Fruit fly (Drosophila melanogaster) whole organism, embryonic: ENCODE data around the gene Mlc2.
A peak's percentile ranks its signal among the peaks of the same experiment; 100 is the strongest.

Source experiments
- ATbp ChIP-seq: fragments of 200-800 bp; sonication (Bioruptor generic); optimal IDR thresholded peaks from 2 replicates; lab custom pipeline; 2017; ENCODE audit warnings: missing biosample characterization, mild to moderate bottlenecking, missing genetic modification characterization, missing genetic modification reagents
- Ada2b ChIP-seq: fragments of 200-800 bp; sonication (Bioruptor generic); IDR thresholded peaks from 2 replicates; pipeline ENCODE4 v1.3.6; 2022; ENCODE audit warnings: missing biosample characterization, missing genetic modification characterization
- Atf-2 ChIP-seq: fragments of 200-800 bp; sonication (Bioruptor generic); optimal IDR thresholded peaks from 2 replicates; lab custom pipeline; 2016; ENCODE audit warnings: missing biosample characterization, missing genetic modification characterization
- Atf3 ChIP-seq: fragments of 200-800 bp; sonication (Bioruptor generic); optimal IDR thresholded peaks from 3 replicates; lab custom pipeline; 2016; ENCODE audit warnings: missing biosample characterization, missing genetic modification characterization
- B-H2 ChIP-seq: fragments of 200-800 bp; sonication (Bioruptor generic); optimal IDR thresholded peaks from 2 replicates; lab custom pipeline; 2018; ENCODE audit warnings: missing biosample characterization, mild to moderate bottlenecking, missing genetic modification characterization
- Bgb ChIP-seq: fragments of 200-800 bp; sonication (Bioruptor generic); IDR thresholded peaks from 2 replicates; pipeline ENCODE4 v1.3.6; 2022; ENCODE audit warnings: missing biosample characterization, missing genetic modification characterization; ENCODE audit not compliant: partially characterized antibody
- CG10366 ChIP-seq: fragments of 200-800 bp; sonication (Bioruptor generic); IDR thresholded peaks from 2 replicates; pipeline ENCODE4 v1.3.6; 2022; ENCODE audit warnings: missing biosample characterization, missing genetic modification characterization
- CG12299 ChIP-seq: fragments of 200-800 bp; sonication (Bioruptor generic); optimal IDR thresholded peaks from 2 replicates; lab custom pipeline; 2018; ENCODE audit warnings: missing biosample characterization, mild to moderate bottlenecking, missing genetic modification characterization
- CG1233 ChIP-seq: fragments of 200-800 bp; sonication (Bioruptor generic); optimal IDR thresholded peaks from 4 replicates; lab custom pipeline; 2018; ENCODE audit warnings: missing biosample characterization, mild to moderate bottlenecking, missing genetic modification characterization
- CG13424 ChIP-seq: fragments of 200-800 bp; sonication (Bioruptor generic); optimal IDR thresholded peaks from 2 replicates; lab custom pipeline; 2019; ENCODE audit warnings: missing biosample characterization, mild to moderate bottlenecking, missing genetic modification characterization, moderate library complexity
- CG17361 ChIP-seq: fragments of 200-800 bp; sonication (Bioruptor generic); IDR thresholded peaks from 3 replicates; pipeline ENCODE4 v1.3.6; 2022; ENCODE audit warnings: missing biosample characterization, missing genetic modification characterization
- CG2202 ChIP-seq: fragments of 200-800 bp; sonication (Bioruptor generic); optimal IDR thresholded peaks from 2 replicates; lab custom pipeline; 2018; ENCODE audit warnings: missing biosample characterization, mild to moderate bottlenecking, missing genetic modification characterization
- CG33213 ChIP-seq: fragments of 200-800 bp; sonication (Bioruptor generic); optimal IDR thresholded peaks from 3 replicates; lab custom pipeline; 2016; ENCODE audit warnings: missing biosample characterization, missing genetic modification characterization
- CG33557 ChIP-seq: fragments of 200-800 bp; sonication (Bioruptor generic); optimal IDR thresholded peaks from 2 replicates; lab custom pipeline; 2019; ENCODE audit warnings: missing biosample characterization, mild to moderate bottlenecking, missing genetic modification characterization, moderate library complexity
- CG7372 ChIP-seq: fragments of 200-800 bp; sonication (Bioruptor generic); IDR thresholded peaks from 2 replicates; pipeline ENCODE4 v1.3.6; 2022; ENCODE audit warnings: missing biosample characterization, missing genetic modification characterization
- CG8281 ChIP-seq: fragments of 200-800 bp; sonication (Bioruptor generic); optimal IDR thresholded peaks from 2 replicates; lab custom pipeline; 2018; ENCODE audit warnings: missing biosample characterization, mild to moderate bottlenecking, missing genetic modification characterization, moderate library complexity
- CG8924 ChIP-seq: fragments of 200-800 bp; optimal IDR thresholded peaks from 3 replicates; lab custom pipeline; 2019; ENCODE audit warnings: missing biosample characterization, mild to moderate bottlenecking, missing genetic modification characterization, moderate library complexity
- CG9727 ChIP-seq: fragments of 200-800 bp; sonication (Bioruptor generic); optimal IDR thresholded peaks from 3 replicates; lab custom pipeline; 2017; ENCODE audit warnings: missing biosample characterization, mild to moderate bottlenecking, missing genetic modification characterization
- Camta ChIP-seq: fragments of 200-800 bp; sonication (Bioruptor generic); optimal IDR thresholded peaks from 2 replicates; lab custom pipeline; 2016; ENCODE audit warnings: missing biosample characterization, missing genetic modification characterization
- Dref ChIP-seq: fragments of 200-800 bp; sonication (Bioruptor generic); IDR thresholded peaks from 2 replicates; pipeline ENCODE4 v1.3.6; 2022; ENCODE audit warnings: missing biosample characterization, missing genetic modification characterization
- Mad ChIP-seq: fragments of 200-800 bp; sonication (Bioruptor generic); optimal IDR thresholded peaks from 2 replicates; lab custom pipeline; 2016; ENCODE audit warnings: missing biosample characterization, missing genetic modification characterization
- Mrtf ChIP-seq: fragments of 200-800 bp; sonication (Bioruptor generic); IDR thresholded peaks from 3 replicates; pipeline ENCODE4 v1.3.6; 2022; ENCODE audit warnings: missing biosample characterization, missing genetic modification characterization
- NFAT ChIP-seq: fragments of 200-800 bp; sonication (Bioruptor generic); IDR thresholded peaks from 2 replicates; pipeline ENCODE4 v1.3.6; 2022; ENCODE audit warnings: missing biosample characterization, missing genetic modification characterization
- Nf-YA ChIP-seq: fragments of 200-800 bp; sonication (Bioruptor generic); IDR thresholded peaks from 2 replicates; pipeline ENCODE4 v1.3.6; 2022; ENCODE audit warnings: missing biosample characterization, missing genetic modification characterization
- Rx ChIP-seq: fragments of 200-800 bp; sonication (Bioruptor generic); IDR thresholded peaks from 2 replicates; pipeline ENCODE4 v1.3.6; 2022; ENCODE audit warnings: missing biosample characterization, missing genetic modification characterization
- Trl ChIP-seq, 3 experiments: fragments of >200 bp in 2 of 3; fragments of 200-800 bp in 1 of 3; sonication (Bioruptor generic) in 1 of 3; optimal IDR thresholded peaks; 2 replicates in 1 of 3; 3 replicates in 2 of 3; lab custom pipeline; 2016 to 2017; ENCODE audit warnings: missing biosample characterization in 1 of 3, missing genetic modification characterization in 1 of 3
- Vsx1 ChIP-seq: fragments of 200-800 bp; sonication (Bioruptor generic); optimal IDR thresholded peaks from 2 replicates; lab custom pipeline; 2017; ENCODE audit warnings: missing biosample characterization, mild to moderate bottlenecking, missing genetic modification characterization, missing genetic modification reagents
- Xbp1 ChIP-seq: fragments of 200-800 bp; sonication (Bioruptor generic); optimal IDR thresholded peaks from 3 replicates; lab custom pipeline; 2016; ENCODE audit warnings: missing biosample characterization, mild to moderate bottlenecking, missing genetic modification characterization
- ac ChIP-seq: fragments of 200-800 bp; sonication (Bioruptor generic); optimal IDR thresholded peaks from 3 replicates; lab custom pipeline; 2017; ENCODE audit warnings: missing biosample characterization, mild to moderate bottlenecking, missing genetic modification characterization
- bigmax ChIP-seq: fragments of 200-800 bp; sonication (Bioruptor generic); optimal IDR thresholded peaks from 2 replicates; lab custom pipeline; 2018; ENCODE audit warnings: missing biosample characterization, mild to moderate bottlenecking, missing genetic modification characterization
- chinmo ChIP-seq: fragments of 200-800 bp; sonication (Bioruptor generic); IDR thresholded peaks from 4 replicates; pipeline ENCODE4 v1.3.6; 2022; ENCODE audit warnings: missing biosample characterization, missing genetic modification characterization; ENCODE audit not compliant: partially characterized antibody
- dan ChIP-seq: fragments of 200-800 bp; sonication (Bioruptor generic); IDR thresholded peaks from 2 replicates; pipeline ENCODE4 v1.3.6; 2022; ENCODE audit warnings: missing biosample characterization, missing genetic modification characterization
- h ChIP-seq: fragments of >200 bp; optimal IDR thresholded peaks from 2 replicates; lab custom pipeline; 2017
- her ChIP-seq: fragments of 200-800 bp; sonication (Bioruptor generic); optimal IDR thresholded peaks from 2 replicates; lab custom pipeline; 2016; ENCODE audit warnings: missing biosample characterization, missing genetic modification characterization
- hth ChIP-seq: fragments of >200 bp; optimal IDR thresholded peaks from 2 replicates; lab custom pipeline; 2017; ENCODE audit warnings: inconsistent platforms
- jing ChIP-seq: fragments of 200-800 bp; sonication (Bioruptor generic); optimal IDR thresholded peaks from 2 replicates; lab custom pipeline; 2018; ENCODE audit warnings: missing biosample characterization, mild to moderate bottlenecking, missing genetic modification characterization
- ken ChIP-seq: fragments of 200-800 bp; sonication (Bioruptor generic); IDR thresholded peaks from 3 replicates; pipeline ENCODE4 v1.3.6; 2022; ENCODE audit warnings: missing biosample characterization, missing genetic modification characterization
- lab ChIP-seq: fragments of 200-800 bp; sonication (Bioruptor generic); optimal IDR thresholded peaks from 3 replicates; lab custom pipeline; 2017; ENCODE audit warnings: missing biosample characterization, missing genetic modification characterization, mild to moderate bottlenecking, moderate library complexity, missing genetic modification reagents
- lmd ChIP-seq: fragments of 200-800 bp; sonication (Bioruptor generic); IDR thresholded peaks from 2 replicates; pipeline ENCODE4 v1.3.6; 2022; ENCODE audit warnings: missing biosample characterization, missing genetic modification characterization
- lov ChIP-seq, 2 experiments: fragments of 200-800 bp in 1 of 2; fragments of >200 bp in 1 of 2; sonication (Bioruptor generic) in 1 of 2; IDR thresholded peaks in 1 of 2; optimal IDR thresholded peaks in 1 of 2; 2 replicates in 1 of 2; 3 replicates in 1 of 2; pipeline versions ENCODE4 v1.3.6 to Lab custom; 2017 to 2022; ENCODE audit warnings: missing biosample characterization in 1 of 2, missing genetic modification characterization in 1 of 2
- nau ChIP-seq: fragments of 200-800 bp; sonication (Bioruptor generic); optimal IDR thresholded peaks from 3 replicates; lab custom pipeline; 2017; ENCODE audit warnings: missing biosample characterization, mild to moderate bottlenecking, missing genetic modification characterization, missing genetic modification reagents
- nerfin-2 ChIP-seq: fragments of 200-800 bp; sonication (Bioruptor generic); IDR thresholded peaks from 2 replicates; pipeline ENCODE4 v1.3.6; 2022; ENCODE audit warnings: missing biosample characterization, missing genetic modification characterization; ENCODE audit not compliant: partially characterized antibody
- nmo ChIP-seq: fragments of 200-800 bp; sonication (Bioruptor generic); optimal IDR thresholded peaks from 2 replicates; lab custom pipeline; 2018; ENCODE audit warnings: missing biosample characterization, mild to moderate bottlenecking, missing genetic modification characterization, moderate library complexity
- oc ChIP-seq: fragments of 200-800 bp; sonication (Bioruptor generic); optimal IDR thresholded peaks from 2 replicates; lab custom pipeline; 2018; ENCODE audit warnings: missing biosample characterization, mild to moderate bottlenecking, missing genetic modification characterization, moderate library complexity
- odd ChIP-seq: fragments of 200-800 bp; sonication (Bioruptor generic); optimal IDR thresholded peaks from 2 replicates; lab custom pipeline; 2017; ENCODE audit warnings: missing biosample characterization, mild to moderate bottlenecking, missing genetic modification characterization
- run ChIP-seq: fragments of 200-800 bp; sonication (Bioruptor generic); optimal IDR thresholded peaks from 3 replicates; lab custom pipeline; 2018; ENCODE audit warnings: missing biosample characterization, mild to moderate bottlenecking, missing genetic modification characterization
- sna ChIP-seq: fragments of 200-800 bp; sonication (Bioruptor generic); IDR thresholded peaks from 2 replicates; pipeline ENCODE4 v1.3.6; 2022; ENCODE audit warnings: missing biosample characterization, missing genetic modification characterization; ENCODE audit not compliant: partially characterized antibody
- unpg ChIP-seq: fragments of 200-800 bp; sonication (Bioruptor generic); optimal IDR thresholded peaks from 3 replicates; lab custom pipeline; 2018; ENCODE audit warnings: missing biosample characterization, mild to moderate bottlenecking, missing genetic modification characterization, moderate library complexity
- vfl ChIP-seq: fragments of 200-800 bp; sonication (Bioruptor generic); optimal IDR thresholded peaks from 2 replicates; lab custom pipeline; 2016; ENCODE audit warnings: missing biosample characterization, missing genetic modification characterization
- wor ChIP-seq: fragments of 200-800 bp; sonication (Bioruptor generic); IDR thresholded peaks from 2 replicates; pipeline ENCODE4 v1.3.6; 2022; ENCODE audit warnings: missing biosample characterization, missing genetic modification characterization

Mlc2 gene

DNA sequence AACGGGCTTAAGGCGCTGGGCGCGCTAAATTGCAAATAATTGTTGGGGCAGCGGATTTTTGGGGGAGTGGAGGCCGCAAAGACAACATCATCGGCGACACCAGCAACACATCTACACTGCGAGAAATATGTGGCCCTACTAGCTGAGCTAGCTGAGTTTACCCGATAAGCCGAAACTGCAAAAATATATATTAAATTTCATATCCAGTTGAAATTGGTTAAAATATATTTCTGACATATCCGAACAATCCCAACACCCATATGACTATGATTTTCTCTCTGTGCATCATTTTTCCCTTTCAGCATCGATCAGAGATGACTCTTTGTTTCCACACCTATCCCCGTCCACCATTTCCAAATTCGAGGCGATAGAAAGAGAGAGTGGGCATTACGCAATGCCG lies 15.5 kb upstream of the Mlc2 start (continued):
- peak; percentile 70 for TF ChIP-seq Nf-YA (GFP tag; lab: Robert Waterston, UW)
- no peak for TF ChIP-seq Camta
- no peak for TF ChIP-seq CG33557
- peak; percentile 60 for TF ChIP-seq odd (GFP tag; lab: Kevin White, UChicago)
- TF ChIP-seq CG8924: peak; percentile 63
- TF ChIP-seq hth (lab: Kevin White, UChicago): no peak
- peak; percentile 29 for TF ChIP-seq Atf3 (GFP tag; lab: Kevin White, UChicago)
- TF ChIP-seq ATbp (GFP tag; lab: Kevin White, UChicago): peak; percentile 85
- peak; percentile 84 for TF ChIP-seq Mrtf
- peak; percentile 3 for TF ChIP-seq her (GFP tag; lab: Kevin White, UChicago)
- no peak for TF ChIP-seq Trl (optimal IDR thresholded peaks at IDR 0.05; lab: Kevin White, UChicago)
- TF ChIP-seq Trl (GFP tag; optimal IDR thresholded peaks at IDR 0.05; lab: Kevin White, UChicago): peak; percentile 33
- TF ChIP-seq Vsx1 (GFP tag; lab: Kevin White, UChicago): peak; percentile 66
- TF ChIP-seq lov (optimal IDR thresholded peaks at IDR 0.05; lab: Kevin White, UChicago): no peak
- TF ChIP-seq lov (GFP tag; IDR thresholded peaks at IDR 0.05; lab: Robert Waterston, UW): 0 out of 3 replicates have a peak, but pooled peaks have one; percentile 36
- peak; percentile 78 for TF ChIP-seq CG7372 (GFP tag; lab: Robert Waterston, UW)
- no peak for TF ChIP-seq Bgb (GFP tag; lab: Robert Waterston, UW)
- TF ChIP-seq Rx (GFP tag; lab: Robert Waterston, UW): peak; percentile 73
- peak; percentile 64; the same call in 1 of the 2 replicates for TF ChIP-seq wor
- TF ChIP-seq Xbp1 (GFP tag; lab: Kevin White, UChicago): peak; percentile 76
- TF ChIP-seq CG10366: peak; percentile 78
- peak; percentile 40 for TF ChIP-seq CG12299 (tag; lab: Kevin White, UChicago)
- peak; percentile 41; the same call in 1 of the 3 replicates for TF ChIP-seq ken (GFP tag; lab: Robert Waterston, UW)
- TF ChIP-seq oc: peak; percentile 71
- TF ChIP-seq NFAT (GFP tag; lab: Robert Waterston, UW): 0 out of 2 replicates have a peak, but pooled peaks have one; percentile 31
- peak; percentile 53 for TF ChIP-seq jing
- TF ChIP-seq CG13424 (tag; lab: Kevin White, UChicago): peak; percentile 76
- no peak for TF ChIP-seq nerfin-2 (GFP tag; lab: Robert Waterston, UW)
- peak; percentile 85 for TF ChIP-seq lab (GFP tag; lab: Kevin White, UChicago)
- no peak for TF ChIP-seq chinmo (GFP tag; lab: Robert Waterston, UW)
- peak; percentile 85 for TF ChIP-seq lmd (GFP tag; lab: Robert Waterston, UW)
- no peak for TF ChIP-seq vfl
- TF ChIP-seq h (lab: Kevin White, UChicago): no peak
- TF ChIP-seq dan (GFP tag; lab: Robert Waterston, UW): peak; percentile 50; the same call in 1 of the 2 replicates
- TF ChIP-seq bigmax (GFP tag; lab: Kevin White, UChicago): no peak
- peak; percentile 60 for TF ChIP-seq nau (GFP tag; lab: Kevin White, UChicago)
- TF ChIP-seq unpg (GFP tag; lab: Kevin White, UChicago): peak; percentile 79
- peak; percentile 80 for TF ChIP-seq nmo (GFP tag; lab: Kevin White, UChicago)
- no peak for TF ChIP-seq ac (GFP tag; lab: Kevin White, UChicago)
- TF ChIP-seq run (tag; lab: Kevin White, UChicago): peak; percentile 36
- TF ChIP-seq Mad (GFP tag; lab: Kevin White, UChicago): no peak
- no peak for TF ChIP-seq B-H2
- TF ChIP-seq Ada2b (GFP tag; lab: Robert Waterston, UW): peak; percentile 87
- TF ChIP-seq CG33213 (GFP tag; lab: Kevin White, UChicago): peak; percentile 38
- no peak for TF ChIP-seq CG2202 (tag; lab: Kevin White, UChicago)
- TF ChIP-seq sna (GFP tag; lab: Robert Waterston, UW): no peak
- TF ChIP-seq CG17361: peak; percentile 77; the same call in 2 of the 3 replicates
- peak; percentile 54 for TF ChIP-seq CG1233 (GFP tag; lab: Kevin White, UChicago)
- TF ChIP-seq CG9727 (GFP tag; lab: Kevin White, UChicago): peak; percentile 56
- TF ChIP-seq Atf-2 (GFP tag; lab: Kevin White, UChicago): peak; percentile 18
- TF ChIP-seq Dref (GFP tag; lab: Robert Waterston, UW): no peak
- TF ChIP-seq CG8281 (tag; lab: Kevin White, UChicago): peak; percentile 33
